Worm (Caenorhabditis elegans) whole organism, L4 larva: ENCODE measurements around the gene dhcr-24.

Experiments
- F26F4.8 ChIP-seq: fragments of 200-800 bp; sonication (Bioruptor generic); conservative IDR thresholded peaks from 2 replicates; pipeline ENCODE4 v1.3.6; 2022; ENCODE audit warnings: missing genetic modification characterization, missing compliant biosample characterization
- T26A8.4 ChIP-seq: fragments of 200-800 bp; sonication (Bioruptor generic); IDR thresholded peaks from 2 replicates; pipeline ENCODE4 v1.3.6; 2022; ENCODE audit warnings: missing genetic modification characterization, missing compliant biosample characterization
- Y75B8A.6 ChIP-seq: fragments of 200-800 bp; sonication (Bioruptor generic); IDR thresholded peaks from 2 replicates; pipeline ENCODE4 v1.3.6; 2022; ENCODE audit warnings: missing genetic modification reagents, missing genetic modification characterization, missing compliant biosample characterization
- aha-1 ChIP-seq: fragments of 150-350 bp; peaks from one replicate; lab custom pipeline; 2014; ENCODE audit warnings: missing biosample characterization, missing genetic modification characterization
- ama-1 ChIP-seq: fragments of 150-350 bp; optimal IDR thresholded peaks from 2 replicates; lab custom pipeline; 2014; ENCODE audit warnings: inconsistent platforms, mixed read lengths
- arid-1 ChIP-seq: fragments of 200-800 bp; sonication (Bioruptor generic); conservative IDR thresholded peaks from 2 replicates; pipeline ENCODE4 v1.3.6; 2022; ENCODE audit warnings: missing genetic modification reagents, missing genetic modification characterization, missing compliant biosample characterization
- ceh-20 ChIP-seq: fragments of 200-800 bp; sonication (Bioruptor generic); IDR thresholded peaks from 2 replicates; pipeline ENCODE4 v1.3.6; 2022; ENCODE audit warnings: missing genetic modification reagents, missing genetic modification characterization, missing compliant biosample characterization
- ceh-32 ChIP-seq: sonication (generic microtip); optimal IDR thresholded peaks from 2 replicates; lab custom pipeline; 2016; ENCODE audit warnings: mild to moderate bottlenecking, missing genetic modification characterization, missing compliant biosample characterization; ENCODE audit not compliant: poor library complexity
- ces-1 ChIP-seq: fragments of 150-350 bp; sonication (generic microtip); optimal IDR thresholded peaks from 4 replicates; lab custom pipeline; 2014; ENCODE audit warnings: missing biosample characterization, missing genetic modification reagents, missing genetic modification characterization
- dmd-9 ChIP-seq: fragments of 200-800 bp; sonication (Bioruptor generic); IDR thresholded peaks from 2 replicates; pipeline ENCODE4 v1.3.6; 2022; ENCODE audit warnings: missing genetic modification reagents, missing genetic modification characterization, missing compliant biosample characterization
- egl-27 ChIP-seq: sonication (generic microtip); optimal IDR thresholded peaks from 3 replicates; lab custom pipeline; 2017; ENCODE audit warnings: missing biosample characterization, missing genetic modification reagents, missing genetic modification characterization
- egl-43 ChIP-seq: fragments of 200-800 bp; sonication (Bioruptor generic); IDR thresholded peaks from 2 replicates; pipeline ENCODE4 v1.3.6; 2022; ENCODE audit warnings: missing genetic modification reagents, missing genetic modification characterization, missing compliant biosample characterization
- gei-8 ChIP-seq: fragments of 200-800 bp; sonication (Bioruptor generic); optimal IDR thresholded peaks from 2 replicates; lab custom pipeline; 2018; ENCODE audit warnings: mild to moderate bottlenecking, missing genetic modification characterization, missing compliant biosample characterization
- hlh-11 ChIP-seq: fragments of 200-800 bp; sonication (Bioruptor generic); optimal IDR thresholded peaks from 2 replicates; lab custom pipeline; 2018; ENCODE audit warnings: mild to moderate bottlenecking, missing genetic modification characterization, missing compliant biosample characterization
- hmg-1.1 ChIP-seq: fragments of 200-800 bp; sonication (Bioruptor generic); IDR thresholded peaks from 2 replicates; pipeline ENCODE4 v1.3.6; 2022; ENCODE audit warnings: missing genetic modification reagents, missing genetic modification characterization, missing compliant biosample characterization
- jun-1 ChIP-seq: fragments of 150-350 bp; optimal IDR thresholded peaks from 2 replicates; lab custom pipeline; 2014; ENCODE audit warnings: missing biosample characterization, missing genetic modification reagents, missing genetic modification characterization
- lin-29 ChIP-seq: fragments of 200-800 bp; sonication (Bioruptor generic); IDR thresholded peaks from 2 replicates; pipeline ENCODE4 v1.3.6; 2022; ENCODE audit warnings: missing genetic modification reagents, missing genetic modification characterization, missing compliant biosample characterization
- lin-38 ChIP-seq: fragments of 200-800 bp; sonication (Bioruptor generic); IDR thresholded peaks from 2 replicates; pipeline ENCODE4 v1.3.6; 2022; ENCODE audit warnings: missing genetic modification reagents, missing genetic modification characterization, missing compliant biosample characterization
- lsy-2 ChIP-seq, 2 experiments: fragments of 150-350 bp in 1 of 2; sonication (generic microtip) in 1 of 2; optimal IDR thresholded peaks; 2 replicates each; lab custom pipeline; 2014 to 2017; ENCODE audit warnings: missing biosample characterization in 2 of 2, missing genetic modification characterization in 2 of 2
- madf-5 ChIP-seq, 2 experiments: fragments of 200-800 bp; sonication (Bioruptor generic); IDR thresholded peaks; 2 replicates each; pipeline ENCODE4 v1.3.6; 2022; ENCODE audit warnings: missing compliant biosample characterization in 2 of 2, missing genetic modification characterization in 2 of 2
- mdt-29 ChIP-seq: fragments of 200-800 bp; sonication (Bioruptor generic); IDR thresholded peaks from 2 replicates; pipeline ENCODE4 v1.3.6; 2022; ENCODE audit warnings: missing genetic modification reagents, missing genetic modification characterization, missing compliant biosample characterization
- mep-1 ChIP-seq: fragments of 150-350 bp; sonication (generic microtip); optimal IDR thresholded peaks from 3 replicates; lab custom pipeline; 2014; ENCODE audit warnings: missing biosample characterization, missing genetic modification characterization
- mxl-2 ChIP-seq: fragments of 200-800 bp; sonication (Bioruptor generic); conservative IDR thresholded peaks from 2 replicates; pipeline ENCODE4 v1.3.6; 2022; ENCODE audit warnings: missing genetic modification reagents, missing genetic modification characterization, missing compliant biosample characterization
- nhr-237 ChIP-seq: sonication (generic microtip); optimal IDR thresholded peaks from 2 replicates; lab custom pipeline; 2017; ENCODE audit warnings: missing biosample characterization, missing genetic modification characterization
- nhr-25 ChIP-seq: sonication (generic microtip); optimal IDR thresholded peaks from 2 replicates; lab custom pipeline; 2017; ENCODE audit warnings: missing genetic modification characterization, mild to moderate bottlenecking, missing compliant biosample characterization, antibody characterized with exemption, moderate library complexity, borderline replicate concordance; ENCODE audit not compliant: insufficient read depth
- nhr-28 ChIP-seq: fragments of 150-350 bp; optimal IDR thresholded peaks from 2 replicates; lab custom pipeline; 2014; ENCODE audit warnings: missing biosample characterization, missing genetic modification characterization
- nhr-42 ChIP-seq: fragments of 200-800 bp; sonication (Bioruptor generic); IDR thresholded peaks from 2 replicates; pipeline ENCODE4 v1.3.6; 2022; ENCODE audit warnings: missing genetic modification characterization, missing compliant biosample characterization
- nhr-48 ChIP-seq: sonication (generic microtip); optimal IDR thresholded peaks from 2 replicates; lab custom pipeline; 2016; ENCODE audit warnings: mild to moderate bottlenecking, missing genetic modification characterization, missing compliant biosample characterization
- nhr-77 ChIP-seq: fragments of 150-350 bp; optimal IDR thresholded peaks from 2 replicates; lab custom pipeline; 2014; ENCODE audit warnings: missing biosample characterization, missing genetic modification characterization
- php-3 ChIP-seq: fragments of 200-800 bp; sonication (Bioruptor generic); IDR thresholded peaks from 2 replicates; pipeline ENCODE4 v1.3.6; 2022; ENCODE audit warnings: missing genetic modification reagents, missing genetic modification characterization, missing compliant biosample characterization
- set-16 ChIP-seq: fragments of 200-800 bp; sonication (Bioruptor generic); IDR thresholded peaks from 2 replicates; pipeline ENCODE4 v1.3.6; 2022; ENCODE audit warnings: missing genetic modification reagents, missing genetic modification characterization, missing compliant biosample characterization
- spr-1 ChIP-seq: sonication (generic microtip); optimal IDR thresholded peaks from 2 replicates; lab custom pipeline; 2016; ENCODE audit warnings: mild to moderate bottlenecking, missing genetic modification characterization, missing compliant biosample characterization
- tag-97 ChIP-seq: fragments of 200-800 bp; sonication (Bioruptor generic); IDR thresholded peaks from 2 replicates; pipeline ENCODE4 v1.3.6; 2022; ENCODE audit warnings: missing genetic modification characterization, missing compliant biosample characterization
- unc-130 ChIP-seq: sonication (generic microtip); optimal IDR thresholded peaks from 2 replicates; lab custom pipeline; 2016; ENCODE audit warnings: missing genetic modification reagents, missing genetic modification characterization, missing compliant biosample characterization
- unc-62 ChIP-seq, 3 experiments: fragments of 150-350 bp in 1 of 3; sonication (generic microtip); optimal IDR thresholded peaks in 2 of 3; peaks in 1 of 3; 1 replicate in 1 of 3; 2 replicates in 2 of 3; lab custom pipeline; 2014 to 2017; ENCODE audit warnings: missing biosample characterization in 3 of 3, missing genetic modification characterization in 3 of 3, missing genetic modification reagents in 3 of 3, missing genotype in 1 of 3
- zfp-3 ChIP-seq: fragments of 200-800 bp; sonication (Bioruptor generic); conservative IDR thresholded peaks from 2 replicates; pipeline ENCODE4 v1.3.6; 2022; ENCODE audit warnings: missing genetic modification reagents, missing genetic modification characterization, missing compliant biosample characterization
- ztf-7 ChIP-seq: fragments of 150-350 bp; optimal IDR thresholded peaks from 2 replicates; lab custom pipeline; 2014; ENCODE audit warnings: missing biosample characterization, missing genetic modification characterization

Gene dhcr-24

ce11 chrX:2526078-2526477 is 37.9 kb downstream of the dhcr-24 start (continued):
- no peak for TF ChIP-seq ztf-7 (tag; lab: Kevin White, UChicago)
- no peak for TF ChIP-seq ceh-32 (tag; lab: Kevin White, UChicago)
- TF ChIP-seq php-3 (GFP tag; lab: Robert Waterston, UW): no peak
- no peak for TF ChIP-seq jun-1
- no peak for TF ChIP-seq lin-29 (GFP tag; lab: Robert Waterston, UW)
- TF ChIP-seq egl-43 (GFP tag; lab: Robert Waterston, UW): peak; percentile 47; the same call in 1 of the 2 replicates

- no peak for TF ChIP-seq nhr-237 (tag; lab: Kevin White, UChicago)
- TF ChIP-seq Y75B8A.6: no peak
- no peak for TF ChIP-seq set-16
- TF ChIP-seq aha-1 (tag; lab: Kevin White, UChicago): peak; percentile 76
Measured at ce11 chrX:2522658-2523057, 41.3 kb downstream of the dhcr-24 start.

ce11 chrX:2520461-2520860 is 43.5 kb downstream of the dhcr-24 start:
- no peak for TF ChIP-seq hmg-1.1
- no peak for TF ChIP-seq T26A8.4
- no peak for TF ChIP-seq mdt-29 (GFP tag; lab: Robert Waterston, UW)
- TF ChIP-seq egl-27 (tag; lab: Kevin White, UChicago): no peak
- TF ChIP-seq F26F4.8 (GFP tag; lab: Robert Waterston, UW): no peak
- no peak for TF ChIP-seq zfp-3 (GFP tag; lab: Robert Waterston, UW)
- TF ChIP-seq unc-130 (GFP tag; lab: Kevin White, UChicago): no peak
- no peak for TF ChIP-seq hlh-11 (tag; lab: Kevin White, UChicago)
- no peak for TF ChIP-seq ces-1
- TF ChIP-seq nhr-28 (tag; lab: Kevin White, UChicago): no peak
- TF ChIP-seq jun-1: no peak
- TF ChIP-seq dmd-9 (GFP tag; lab: Robert Waterston, UW): no peak
- TF ChIP-seq php-3 (GFP tag; lab: Robert Waterston, UW): no peak

DNA sequence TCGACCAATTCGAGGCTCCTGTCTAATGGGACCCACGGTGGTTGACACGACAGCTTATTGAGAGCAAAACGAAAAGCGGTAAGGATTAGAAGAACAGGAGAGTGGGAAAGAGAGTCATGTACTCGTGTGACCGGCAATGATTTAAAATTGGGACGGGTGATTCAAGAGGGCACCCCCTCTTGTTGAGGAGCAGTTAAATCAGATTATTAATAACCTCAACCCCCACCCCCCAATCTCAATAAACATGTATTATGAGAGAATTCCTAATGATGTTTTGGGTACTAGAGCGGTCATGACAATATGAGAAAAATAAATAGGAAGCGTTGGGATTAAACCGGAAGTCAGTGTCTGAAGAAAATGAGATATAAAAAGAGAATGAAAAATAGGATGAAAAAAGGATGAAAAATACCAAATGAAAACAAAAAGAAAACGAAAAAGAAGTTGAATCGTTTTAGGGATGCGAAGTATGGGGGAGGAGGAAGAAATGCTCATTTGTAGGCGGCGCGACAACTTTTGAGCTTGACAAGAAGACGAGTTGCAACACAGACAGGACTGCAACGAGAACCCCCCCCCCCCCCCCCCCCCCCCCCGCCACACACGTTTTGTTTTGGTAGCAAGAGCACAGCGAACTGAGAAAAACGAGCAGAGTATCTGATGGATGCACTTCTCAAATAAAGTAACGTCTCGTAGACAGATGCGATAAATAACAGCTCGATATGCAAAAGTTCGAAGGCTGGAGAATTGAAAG is 46.8 kb downstream of the dhcr-24 start:
- TF ChIP-seq ama-1 (no peak), tag-97 (GFP tag; lab: Robert Waterston, UW) (no peak), ceh-20 (GFP tag; lab: Robert Waterston, UW) (no peak), lin-38 (GFP tag; lab: Robert Waterston, UW) (no peak), zfp-3 (GFP tag; lab: Robert Waterston, UW) (no peak), spr-1 (tag; lab: Kevin White, UChicago) (no peak), nhr-42 (GFP tag; lab: Robert Waterston, UW) (0 out of 2 replicates have a peak, but pooled peaks have one; percentile 24), mxl-2 (GFP tag; lab: Robert Waterston, UW) (no peak), gei-8 (GFP tag; lab: Kevin White, UChicago) (no peak), mep-1 (tag; lab: Kevin White, UChicago) (no peak), lsy-2 (tag; optimal IDR thresholded peaks at IDR 0.05; lab: Kevin White, UChicago) (no peak), nhr-48 (tag; lab: Kevin White, UChicago) (no peak), set-16 (peak; percentile 56), dmd-9 (GFP tag; lab: Robert Waterston, UW) (no peak), arid-1 (GFP tag; lab: Robert Waterston, UW) (no peak), nhr-237 (tag; lab: Kevin White, UChicago) (no peak), madf-5 (GFP tag; IDR thresholded peaks at IDR 0.05; lab: Robert Waterston, UW) (no peak), nhr-77 (tag; lab: Kevin White, UChicago) (no peak), unc-62 (GFP tag; optimal IDR thresholded peaks at IDR 0.05 in 1 of 2; lab: Kevin White, UChicago) (peak in 1 of 2 experiments; percentile 28), unc-62 (tag; optimal IDR thresholded peaks at IDR 0.05; lab: Kevin White, UChicago) (no peak), nhr-25 (tag; lab: Kevin White, UChicago) (no peak)
